Worm (Caenorhabditis elegans) whole organism, mixed stage, embryonic: ENCODE measurements around the gene C07A9.10.
"Not testable (repeated sequence)": the region's sequence is repeated elsewhere in the genome, so short reads cannot be mapped to it uniquely, and the experiment has no call there.

Source experiments
- M03D4.4 ChIP-seq: sonication (generic microtip); optimal IDR thresholded peaks from 2 replicates; lab custom pipeline; 2017; ENCODE audit warnings: mild to moderate bottlenecking, missing genetic modification characterization, missing compliant biosample characterization
- bed-3 ChIP-seq: fragments of 200-800 bp; sonication (Bioruptor generic); optimal IDR thresholded peaks from 3 replicates; lab custom pipeline; 2018; ENCODE audit warnings: mild to moderate bottlenecking, missing genetic modification characterization, moderate library complexity, missing compliant biosample characterization
- ceh-39 ChIP-seq: fragments of 150-350 bp; optimal IDR thresholded peaks from 2 replicates; lab custom pipeline; 2014; ENCODE audit warnings: missing biosample characterization, missing genetic modification characterization
- ceh-83 ChIP-seq: fragments of 200-800 bp; sonication (Bioruptor generic); optimal IDR thresholded peaks from 2 replicates; lab custom pipeline; 2018; ENCODE audit warnings: mild to moderate bottlenecking, missing genetic modification characterization, missing compliant biosample characterization
- ces-1 ChIP-seq: fragments of 150-350 bp; optimal IDR thresholded peaks from 2 replicates; lab custom pipeline; 2014; ENCODE audit warnings: missing biosample characterization, missing genetic modification reagents, missing genetic modification characterization
- cnd-1 ChIP-seq: fragments of 200-800 bp; sonication (Bioruptor generic); optimal IDR thresholded peaks from 2 replicates; lab custom pipeline; 2018; ENCODE audit warnings: mild to moderate bottlenecking, missing genetic modification characterization, missing compliant biosample characterization
- elt-1 ChIP-seq: sonication (generic microtip); optimal IDR thresholded peaks from 2 replicates; lab custom pipeline; 2017; ENCODE audit warnings: missing genetic modification characterization, mild to moderate bottlenecking, missing compliant biosample characterization, antibody characterized with exemption, moderate library complexity, borderline replicate concordance; ENCODE audit not compliant: insufficient read depth
- flh-1 ChIP-seq: fragments of 200-800 bp; sonication (Bioruptor generic); optimal IDR thresholded peaks from 2 replicates; lab custom pipeline; 2018; ENCODE audit warnings: mild to moderate bottlenecking, missing genetic modification characterization, moderate library complexity, missing compliant biosample characterization
- ham-2 ChIP-seq: fragments of 200-800 bp; sonication (Bioruptor generic); optimal IDR thresholded peaks from 2 replicates; lab custom pipeline; 2018; ENCODE audit warnings: mild to moderate bottlenecking, missing genetic modification characterization, missing compliant biosample characterization
- hlh-1 ChIP-seq: fragments of 150-350 bp; optimal IDR thresholded peaks from 2 replicates; lab custom pipeline; 2014; ENCODE audit warnings: missing biosample characterization, missing genetic modification reagents, missing genetic modification characterization
- lin-13 ChIP-seq: fragments of 150-350 bp; optimal IDR thresholded peaks from 2 replicates; lab custom pipeline; 2014; ENCODE audit warnings: missing biosample characterization, missing genetic modification characterization
- lin-32 ChIP-seq: fragments of 200-800 bp; sonication (Bioruptor generic); optimal IDR thresholded peaks from 2 replicates; lab custom pipeline; 2018; ENCODE audit warnings: mild to moderate bottlenecking, missing genetic modification characterization, missing compliant biosample characterization
- lsy-2 ChIP-seq: fragments of 150-350 bp; optimal IDR thresholded peaks from 2 replicates; lab custom pipeline; 2014; ENCODE audit warnings: missing biosample characterization, missing genetic modification characterization
- mab-5 ChIP-seq: fragments of 150-350 bp; optimal IDR thresholded peaks from 2 replicates; lab custom pipeline; 2014; ENCODE audit warnings: missing biosample characterization, missing genetic modification characterization
- mep-1 ChIP-seq: fragments of 150-350 bp; optimal IDR thresholded peaks from 2 replicates; lab custom pipeline; 2017; ENCODE audit warnings: missing biosample characterization, missing genetic modification reagents, missing genetic modification characterization, inconsistent platforms
- mls-2 ChIP-seq: sonication (generic microtip); optimal IDR thresholded peaks from 2 replicates; lab custom pipeline; 2016; ENCODE audit warnings: mild to moderate bottlenecking, missing genetic modification characterization, moderate library complexity, missing compliant biosample characterization
- nhr-12 ChIP-seq: fragments of 150-350 bp; optimal IDR thresholded peaks from 2 replicates; lab custom pipeline; 2014; ENCODE audit warnings: missing biosample characterization, missing genetic modification characterization
- nhr-2 ChIP-seq: fragments of 150-350 bp; optimal IDR thresholded peaks from 2 replicates; lab custom pipeline; 2014; ENCODE audit warnings: missing biosample characterization, missing genetic modification characterization
- nhr-237 ChIP-seq: fragments of 150-350 bp; optimal IDR thresholded peaks from 2 replicates; lab custom pipeline; 2014; ENCODE audit warnings: missing biosample characterization, missing genetic modification characterization
- nhr-28 ChIP-seq: fragments of 150-350 bp; optimal IDR thresholded peaks from 2 replicates; lab custom pipeline; 2014; ENCODE audit warnings: missing biosample characterization, missing genetic modification characterization
- pha-4 ChIP-seq: fragments of 150-350 bp; optimal IDR thresholded peaks from 2 replicates; lab custom pipeline; 2018; ENCODE audit warnings: missing biosample characterization, missing genetic modification reagents, missing genetic modification characterization
- sem-2 ChIP-seq: fragments of 200-800 bp; sonication (Bioruptor generic); optimal IDR thresholded peaks from 2 replicates; lab custom pipeline; 2018; ENCODE audit warnings: mild to moderate bottlenecking, missing genetic modification characterization, missing compliant biosample characterization
- snpc-4 ChIP-seq: fragments of 150-350 bp; optimal IDR thresholded peaks from 2 replicates; lab custom pipeline; 2014; ENCODE audit warnings: missing biosample characterization, missing genetic modification characterization
- sptf-1 ChIP-seq: sonication (generic microtip); optimal IDR thresholded peaks from 2 replicates; lab custom pipeline; 2017; ENCODE audit warnings: mild to moderate bottlenecking, missing genetic modification characterization, moderate library complexity, missing compliant biosample characterization
- unc-120 ChIP-seq: sonication (generic microtip); optimal IDR thresholded peaks from 2 replicates; lab custom pipeline; 2017; ENCODE audit warnings: missing genetic modification characterization, missing compliant biosample characterization; ENCODE audit not compliant: poor library complexity, severe bottlenecking
- unc-62 ChIP-seq: fragments of 150-350 bp; optimal IDR thresholded peaks from 2 replicates; lab custom pipeline; 2014; ENCODE audit warnings: missing biosample characterization, missing genetic modification reagents, missing genetic modification characterization
- zip-8 ChIP-seq: fragments of 150-350 bp; optimal IDR thresholded peaks from 2 replicates; lab custom pipeline; 2014; ENCODE audit warnings: missing biosample characterization, missing genetic modification characterization
- ztf-11 ChIP-seq: fragments of 150-350 bp; optimal IDR thresholded peaks from 2 replicates; lab custom pipeline; 2014; ENCODE audit warnings: missing biosample characterization, missing genetic modification characterization

The C07A9.10 gene

ce11 chrIII:9689377-9689776 is 3.5 kb upstream of the C07A9.10 start:
- no peak for TF ChIP-seq nhr-237
- TF ChIP-seq bed-3 = no peak
- no peak for TF ChIP-seq ham-2 (GFP tag; lab: Kevin White, UChicago)
- no peak for TF ChIP-seq cnd-1 (tag; lab: Kevin White, UChicago)
- no peak for TF ChIP-seq lin-13
- no peak for TF ChIP-seq sptf-1 (tag; lab: Kevin White, UChicago)
- no peak for TF ChIP-seq elt-1 (tag; lab: Kevin White, UChicago)
- no peak for TF ChIP-seq zip-8 (tag; lab: Kevin White, UChicago)
- TF ChIP-seq mls-2 (tag; lab: Kevin White, UChicago) = no peak
- TF ChIP-seq mab-5 (tag; lab: Kevin White, UChicago) = no peak
- TF ChIP-seq mep-1 (tag; lab: Kevin White, UChicago) = no peak
- TF ChIP-seq, all 35 proteins: peak for 0

- not testable (repeated sequence) for TF ChIP-seq nhr-12 (tag; lab: Kevin White, UChicago); mep-1 (tag; lab: Kevin White, UChicago); ztf-11
These were observed 3.1 kb downstream of the C07A9.10 start, which contains the start of gene C07A9.5 for ce11 chrIII:9682729-9683128. C07A9.5 (minus strand) TSS chrIII:9682829.

- not testable (repeated sequence) for TF ChIP-seq lsy-2, pha-4, mls-2 (tag; lab: Kevin White, UChicago)
These were observed 4.7 kb downstream of the C07A9.10 start, which contains the start of gene C07A9.13 for ce11 chrIII:9681206-9681605. C07A9.13 (minus strand) TSS chrIII:9681306.

ce11 chrIII:9678819-9679218 is 7.0 kb downstream of the C07A9.10 start, which contains the start of gene ugt-60:
ugt-60 (minus strand) TSS chrIII:9679051.
- TF ChIP-seq sem-2 (GFP tag; lab: Kevin White, UChicago) (no peak), ceh-83 (GFP tag; lab: Kevin White, UChicago) (no peak), elt-1 (tag; lab: Kevin White, UChicago) (peak; percentile 51), nhr-2 (tag; lab: Kevin White, UChicago) (no peak)

- TF ChIP-seq nhr-28 (tag; lab: Kevin White, UChicago) (no peak), cnd-1 (tag; lab: Kevin White, UChicago) (no peak), lin-13 (no peak), nhr-12 (tag; lab: Kevin White, UChicago) (no peak), mls-2 (tag; lab: Kevin White, UChicago) (no peak), pha-4 (tag; lab: Kevin White, UChicago) (no peak), unc-120 (no peak), ceh-39 (no peak), sem-2 (GFP tag; lab: Kevin White, UChicago) (no peak), flh-1 (GFP tag; lab: Kevin White, UChicago) (no peak), ces-1 (no peak)
These were observed 16.3 kb downstream of the C07A9.10 start for ce11 chrIII:9669546-9669945.

ce11 chrIII:9667591-9668265 is 18.1 kb downstream of the C07A9.10 start, which contains the start of gene C07A9.9:
C07A9.9 (minus strand) TSS chrIII:9667641.
- TF ChIP-seq sem-2 (GFP tag; lab: Kevin White, UChicago) = no peak
- peak; percentile 20 for TF ChIP-seq nhr-237
- peak; percentile 84 for TF ChIP-seq unc-120
- peak; percentile 35 for TF ChIP-seq elt-1 (tag; lab: Kevin White, UChicago)
- TF ChIP-seq M03D4.4 (tag; lab: Kevin White, UChicago) = peak; percentile 50
- TF ChIP-seq ham-2 (GFP tag; lab: Kevin White, UChicago) = peak; percentile 98
- TF ChIP-seq pha-4 (tag; lab: Kevin White, UChicago) = no peak
- TF ChIP-seq lin-13 = peak; percentile 20
- TF ChIP-seq mls-2 (tag; lab: Kevin White, UChicago) = peak; percentile 54
- no peak for TF ChIP-seq bed-3
- TF ChIP-seq sptf-1 (tag; lab: Kevin White, UChicago) = peak; percentile 75
- TF ChIP-seq snpc-4 (tag; lab: Kevin White, UChicago) = no peak
- no peak for TF ChIP-seq nhr-28 (tag; lab: Kevin White, UChicago)
- TF ChIP-seq lsy-2 (tag; lab: Kevin White, UChicago) = peak; percentile 38
- TF ChIP-seq unc-62 (GFP tag; lab: Kevin White, UChicago) = peak; percentile 20
- TF ChIP-seq lin-32 (GFP tag; lab: Kevin White, UChicago) = no peak
- peak; percentile 19 for TF ChIP-seq ces-1
- no peak for TF ChIP-seq hlh-1 (tag; lab: Kevin White, UChicago)
- no peak for TF ChIP-seq nhr-2 (tag; lab: Kevin White, UChicago)
- TF ChIP-seq, all 35 proteins: peak for 11
